Worm (Caenorhabditis elegans) whole organism, late embryonic: ENCODE results near the gene cpr-1.

Experiments
- T23F11.4 ChIP-seq: fragments of 200-800 bp; sonication (Bioruptor generic); optimal IDR thresholded peaks from 2 replicates; lab custom pipeline; 2018; ENCODE audit warnings: mild to moderate bottlenecking, missing genetic modification characterization, missing compliant biosample characterization
- elt-4 ChIP-seq: sonication (generic microtip); optimal IDR thresholded peaks from 2 replicates; lab custom pipeline; 2016; ENCODE audit warnings: missing genetic modification characterization, missing compliant biosample characterization
- ets-4 ChIP-seq: sonication (generic microtip); optimal IDR thresholded peaks from 2 replicates; lab custom pipeline; 2016; ENCODE audit warnings: missing genetic modification characterization, missing compliant biosample characterization
- mec-3 ChIP-seq: sonication (generic microtip); optimal IDR thresholded peaks from 2 replicates; lab custom pipeline; 2016; ENCODE audit warnings: borderline replicate concordance, missing genetic modification characterization, missing compliant biosample characterization
- unc-3 ChIP-seq, 2 experiments: fragments of 200-800 bp in 1 of 2; sonication (Bioruptor generic) in 1 of 2; sonication (generic microtip) in 1 of 2; conservative IDR thresholded peaks in 1 of 2; optimal IDR thresholded peaks in 1 of 2; 2 replicates each; pipeline versions ENCODE4 v1.3.6 to Lab custom; 2016 to 2022; ENCODE audit warnings: missing compliant biosample characterization in 2 of 2, missing genetic modification characterization in 2 of 2, missing genetic modification reagents in 1 of 2

ce11 chrV:11976734-11977133 is 1.4 kb downstream of the cpr-1 start:
- TF ChIP-seq unc-3 (GFP tag; conservative IDR thresholded peaks at IDR 0.05; lab: Robert Waterston, UW), result no peak
- TF ChIP-seq unc-3 (tag; optimal IDR thresholded peaks at IDR 0.05; lab: Kevin White, UChicago), result no peak
- TF ChIP-seq elt-4 (tag; lab: Kevin White, UChicago), result no peak
- TF ChIP-seq mec-3 (tag; lab: Kevin White, UChicago), result no peak
- TF ChIP-seq T23F11.4 (GFP tag; lab: Kevin White, UChicago), result no peak
- no peak for TF ChIP-seq ets-4 (tag; lab: Kevin White, UChicago)
